Fruit fly (Drosophila melanogaster): ENCODE measurements around the gene sloth2.

The sloth2 gene

dm6 chrX:6993753-6994152 is 17.4 kb upstream of the sloth2 start (continued):
- TF ChIP-seq knrl (GFP tag; IDR thresholded peaks at IDR 0.05; ENCODE audit: partially characterized antibody), result no peak
- TF ChIP-seq wdn (GFP tag; IDR thresholded peaks at IDR 0.05), result peak; percentile 76
- peak; percentile 48 for TF ChIP-seq en (GFP tag; optimal IDR thresholded peaks at IDR 0.05)
- no peak for TF ChIP-seq CG15479 (GFP tag; optimal IDR thresholded peaks at IDR 0.05)
- peak; percentile 36 for TF ChIP-seq dmrt11E (tag; optimal IDR thresholded peaks at IDR 0.05)
- TF ChIP-seq TFAM (GFP tag; optimal IDR thresholded peaks at IDR 0.05), result no peak
- TF ChIP-seq sima (GFP tag; optimal IDR thresholded peaks at IDR 0.05), result no peak
- peak; percentile 77 for TF ChIP-seq CG9932 (GFP tag; IDR thresholded peaks at IDR 0.05)
- peak; percentile 50 for TF ChIP-seq CG6813 (GFP tag; optimal IDR thresholded peaks at IDR 0.05)
- TF ChIP-seq CG2120 (GFP tag; optimal IDR thresholded peaks at IDR 0.05), result peak; percentile 85
- peak; percentile 42 for TF ChIP-seq CG4282 (GFP tag; optimal IDR thresholded peaks at IDR 0.05)
- TF ChIP-seq CG18011 (GFP tag; optimal IDR thresholded peaks at IDR 0.05), result peak; percentile 21
- peak; percentile 78; the same call in 2 of the 3 replicates for TF ChIP-seq ken (GFP tag; IDR thresholded peaks at IDR 0.05)
- no peak for TF ChIP-seq tna (GFP tag; IDR thresholded peaks at IDR 0.05; ENCODE audit: partially characterized antibody)
- no peak for TF ChIP-seq CG10431 (GFP tag; optimal IDR thresholded peaks at IDR 0.05)
- peak; percentile 8 for TF ChIP-seq YL-1 (GFP tag; optimal IDR thresholded peaks at IDR 0.05)
- peak; percentile 92 for TF ChIP-seq sens (GFP tag)
- peak; percentile 73 for TF ChIP-seq CoRest (tag; optimal IDR thresholded peaks at IDR 0.05)
- TF ChIP-seq CkIIα-i1 (GFP tag; IDR thresholded peaks at IDR 0.05), result no peak
- no peak for TF ChIP-seq br (optimal IDR thresholded peaks at IDR 0.05)
- TF ChIP-seq kay (GFP tag; optimal IDR thresholded peaks at IDR 0.05), result no peak
- no peak for TF ChIP-seq stwl (tag; optimal IDR thresholded peaks at IDR 0.05)
- TF ChIP-seq nerfin-2 (GFP tag; IDR thresholded peaks at IDR 0.05; ENCODE audit: partially characterized antibody), result no peak
- peak; percentile 65 for TF ChIP-seq CG16863 (GFP tag; optimal IDR thresholded peaks at IDR 0.05)
- peak; percentile 64 for TF ChIP-seq phol (tag; optimal IDR thresholded peaks at IDR 0.05)
- no peak for TF ChIP-seq CG6791 (GFP tag; IDR thresholded peaks at IDR 0.05; ENCODE audit: partially characterized antibody)
- peak; percentile 82 for TF ChIP-seq Rx (GFP tag; IDR thresholded peaks at IDR 0.05)
- TF ChIP-seq insv (GFP tag; optimal IDR thresholded peaks at IDR 0.05), result no peak
- peak; percentile 86 for TF ChIP-seq CG34422 (GFP tag; IDR thresholded peaks at IDR 0.05)
- no peak for TF ChIP-seq CG14965 (GFP tag; optimal IDR thresholded peaks at IDR 0.05; ENCODE audit: borderline replicate concordance)
- TF ChIP-seq CG4707 (GFP tag; optimal IDR thresholded peaks at IDR 0.05), result no peak
- TF ChIP-seq tx (GFP tag; optimal IDR thresholded peaks at IDR 0.05), result peak; percentile 58
- TF ChIP-seq HLHmδ (GFP tag; optimal IDR thresholded peaks at IDR 0.05), result no peak
- TF ChIP-seq CG1647 (GFP tag; optimal IDR thresholded peaks at IDR 0.05), result peak; percentile 44

dm6 chrX:6994473-6995179 is 16.5 kb upstream of the sloth2 start:
- TF ChIP-seq bsh (GFP tag; optimal IDR thresholded peaks at IDR 0.05) (peak in 1 of 2 experiments; percentile 3), ci (GFP tag; IDR thresholded peaks at IDR 0.05) (0 out of 3 replicates have a peak, but pooled peaks have one; percentile 22), CG8290 (GFP tag; optimal IDR thresholded peaks at IDR 0.05) (no peak), CG8290 (tag; optimal IDR thresholded peaks at IDR 0.05) (peak; percentile 19 to 56), CG3407 (GFP tag; optimal IDR thresholded peaks at IDR 0.05) (peak; percentile 19), gem (tag; optimal IDR thresholded peaks at IDR 0.05) (peak; percentile 11), CG13424 (tag; optimal IDR thresholded peaks at IDR 0.05) (peak; percentile 20), CG18619 (GFP tag; optimal IDR thresholded peaks at IDR 0.05) (peak; percentile 15), esg (GFP tag; conservative IDR thresholded peaks at IDR 0.05) (no peak), CG15479 (GFP tag; optimal IDR thresholded peaks at IDR 0.05) (peak; percentile 99), Rx (GFP tag; IDR thresholded peaks at IDR 0.05) (no peak), ATbp (GFP tag; optimal IDR thresholded peaks at IDR 0.05) (peak; percentile 29), Hand (GFP tag; optimal IDR thresholded peaks at IDR 0.05) (peak; percentile 14), lab (GFP tag; optimal IDR thresholded peaks at IDR 0.05) (peak; percentile 34), NC2β (GFP tag; optimal IDR thresholded peaks at IDR 0.05) (no peak), wek (GFP tag; optimal IDR thresholded peaks at IDR 0.05) (peak; percentile 43), Dbx (GFP tag; IDR thresholded peaks at IDR 0.05) (no peak), CG18764 (GFP tag; optimal IDR thresholded peaks at IDR 0.05) (no peak), exex (tag; optimal IDR thresholded peaks at IDR 0.05) (peak; percentile 83)
